Fruit fly (Drosophila melanogaster) whole organism, embryonic: ENCODE measurements around the gene CG5969.
A peak's percentile ranks its signal among the peaks of the same experiment; 100 is the strongest.

Experiments
- Atf6 ChIP-seq: fragments of 200-800 bp; sonication (Bioruptor generic); IDR thresholded peaks from 2 replicates; pipeline ENCODE4 v1.3.6; 2022; ENCODE audit warnings: missing biosample characterization, missing genetic modification characterization
- BEAF-32 ChIP-seq: fragments of 200-800 bp; sonication (Bioruptor generic); optimal IDR thresholded peaks from 3 replicates; lab custom pipeline; 2017; ENCODE audit warnings: missing biosample characterization, missing genetic modification characterization, mild to moderate bottlenecking, moderate library complexity, missing genetic modification reagents
- BtbVII ChIP-seq: fragments of 200-800 bp; sonication (Bioruptor generic); optimal IDR thresholded peaks from 3 replicates; lab custom pipeline; 2017; ENCODE audit warnings: missing biosample characterization, mild to moderate bottlenecking, missing genetic modification characterization
- CG12744 ChIP-seq: fragments of 200-800 bp; sonication (Bioruptor generic); optimal IDR thresholded peaks from 2 replicates; lab custom pipeline; 2016; ENCODE audit warnings: missing biosample characterization, missing genetic modification characterization
- CG1603 ChIP-seq: fragments of 200-800 bp; sonication (Bioruptor generic); optimal IDR thresholded peaks from 2 replicates; lab custom pipeline; 2019; ENCODE audit warnings: missing biosample characterization, mild to moderate bottlenecking, missing genetic modification characterization, moderate library complexity
- CG17328 ChIP-seq: fragments of 200-800 bp; sonication (Bioruptor generic); IDR thresholded peaks from 2 replicates; pipeline ENCODE4 v1.3.6; 2022; ENCODE audit warnings: missing biosample characterization, missing genetic modification characterization
- CG17361 ChIP-seq: fragments of 200-800 bp; sonication (Bioruptor generic); IDR thresholded peaks from 3 replicates; pipeline ENCODE4 v1.3.6; 2022; ENCODE audit warnings: missing biosample characterization, missing genetic modification characterization
- CG17829 ChIP-seq: fragments of 200-800 bp; optimal IDR thresholded peaks from 2 replicates; lab custom pipeline; 2019; ENCODE audit warnings: missing biosample characterization, mild to moderate bottlenecking, missing genetic modification characterization, moderate library complexity
- CG18011 ChIP-seq: fragments of 200-800 bp; sonication (Bioruptor generic); optimal IDR thresholded peaks from 2 replicates; lab custom pipeline; 2017; ENCODE audit warnings: missing biosample characterization, missing genetic modification characterization, mild to moderate bottlenecking, moderate library complexity, missing genotype
- CG30020 ChIP-seq: fragments of 200-800 bp; optimal IDR thresholded peaks from 2 replicates; lab custom pipeline; 2019; ENCODE audit warnings: missing biosample characterization, mild to moderate bottlenecking, missing genetic modification characterization, moderate library complexity
- CG6689 ChIP-seq: fragments of 200-800 bp; sonication (Bioruptor generic); IDR thresholded peaks from 2 replicates; pipeline ENCODE4 v1.3.6; 2022; ENCODE audit warnings: missing biosample characterization, missing genetic modification characterization
- CG6791 ChIP-seq: fragments of 200-800 bp; sonication (Bioruptor generic); IDR thresholded peaks from 3 replicates; pipeline ENCODE4 v1.3.6; 2022; ENCODE audit warnings: missing biosample characterization, missing genetic modification characterization; ENCODE audit not compliant: partially characterized antibody
- CG7839 ChIP-seq: fragments of 200-800 bp; sonication (Bioruptor generic); optimal IDR thresholded peaks from 3 replicates; lab custom pipeline; 2018; ENCODE audit warnings: missing biosample characterization, mild to moderate bottlenecking, missing genetic modification characterization, moderate library complexity
- CG9437 ChIP-seq: fragments of 200-800 bp; sonication (Bioruptor generic); optimal IDR thresholded peaks from 2 replicates; lab custom pipeline; 2018; ENCODE audit warnings: missing biosample characterization, mild to moderate bottlenecking, missing genetic modification characterization
- CG9797 ChIP-seq: fragments of 200-800 bp; sonication (Bioruptor generic); optimal IDR thresholded peaks from 3 replicates; lab custom pipeline; 2018; ENCODE audit warnings: missing biosample characterization, mild to moderate bottlenecking, missing genetic modification characterization
- CG9817 ChIP-seq: fragments of 200-800 bp; sonication (Bioruptor generic); optimal IDR thresholded peaks from 2 replicates; lab custom pipeline; 2018; ENCODE audit warnings: missing biosample characterization, mild to moderate bottlenecking, missing genetic modification characterization, moderate library complexity
- Deaf1 ChIP-seq: fragments of 200-800 bp; optimal IDR thresholded peaks from 3 replicates; lab custom pipeline; 2019; ENCODE audit warnings: missing biosample characterization, mild to moderate bottlenecking, missing genetic modification characterization, moderate library complexity
- Dll ChIP-seq: fragments of 200-800 bp; sonication (Bioruptor generic); IDR thresholded peaks from 4 replicates; pipeline ENCODE4 v1.3.6; 2022; ENCODE audit warnings: missing biosample characterization, missing genetic modification characterization; ENCODE audit not compliant: partially characterized antibody
- Dp ChIP-seq: fragments of 200-800 bp; sonication (Bioruptor generic); optimal IDR thresholded peaks from 2 replicates; lab custom pipeline; 2018; ENCODE audit warnings: missing biosample characterization, mild to moderate bottlenecking, missing genetic modification characterization, moderate library complexity
- ERR ChIP-seq: fragments of 200-800 bp; sonication (Bioruptor generic); optimal IDR thresholded peaks from 2 replicates; lab custom pipeline; 2016; ENCODE audit warnings: missing biosample characterization, missing genetic modification characterization
- HmgZ ChIP-seq: fragments of 200-800 bp; sonication (Bioruptor generic); optimal IDR thresholded peaks from 2 replicates; lab custom pipeline; 2018; ENCODE audit warnings: missing biosample characterization, mild to moderate bottlenecking, missing genetic modification characterization
- Lhr ChIP-seq: fragments of 200-800 bp; sonication (Bioruptor generic); optimal IDR thresholded peaks from 3 replicates; lab custom pipeline; 2017; ENCODE audit warnings: mild to moderate bottlenecking, missing biosample characterization, missing genetic modification reagents, missing genetic modification characterization
- Max ChIP-seq: fragments of 200-800 bp; sonication (Bioruptor generic); optimal IDR thresholded peaks from 2 replicates; lab custom pipeline; 2016; ENCODE audit warnings: missing biosample characterization, mild to moderate bottlenecking, missing genetic modification characterization
- NC2β ChIP-seq: fragments of 200-800 bp; sonication (Bioruptor generic); optimal IDR thresholded peaks from 2 replicates; lab custom pipeline; 2016; ENCODE audit warnings: missing biosample characterization, missing genetic modification characterization
- NfI ChIP-seq: fragments of 200-800 bp; sonication (Bioruptor generic); optimal IDR thresholded peaks from 3 replicates; lab custom pipeline; 2018; ENCODE audit warnings: missing biosample characterization, mild to moderate bottlenecking, missing genetic modification characterization, moderate library complexity
- PHDP ChIP-seq: fragments of 200-800 bp; sonication (Bioruptor generic); optimal IDR thresholded peaks from 3 replicates; lab custom pipeline; 2018; ENCODE audit warnings: missing biosample characterization, mild to moderate bottlenecking, missing genetic modification characterization, moderate library complexity
- Spps ChIP-seq: fragments of 200-800 bp; sonication (Bioruptor generic); optimal IDR thresholded peaks from 2 replicates; lab custom pipeline; 2018; ENCODE audit warnings: missing biosample characterization, mild to moderate bottlenecking, missing genetic modification characterization
- Xbp1 ChIP-seq: fragments of 200-800 bp; sonication (Bioruptor generic); optimal IDR thresholded peaks from 3 replicates; lab custom pipeline; 2016; ENCODE audit warnings: missing biosample characterization, mild to moderate bottlenecking, missing genetic modification characterization
- amos ChIP-seq: fragments of 200-800 bp; sonication (Bioruptor generic); IDR thresholded peaks from 2 replicates; pipeline ENCODE4 v1.3.6; 2022; ENCODE audit warnings: missing biosample characterization, missing genetic modification characterization; ENCODE audit not compliant: partially characterized antibody
- ap ChIP-seq: fragments of 200-800 bp; sonication (Bioruptor generic); IDR thresholded peaks from 2 replicates; pipeline ENCODE4 v1.3.6; 2022; ENCODE audit warnings: missing biosample characterization, missing genetic modification characterization
- crol ChIP-seq: fragments of 200-800 bp; sonication (Bioruptor generic); IDR thresholded peaks from 2 replicates; pipeline ENCODE4 v1.3.6; 2022; ENCODE audit warnings: missing biosample characterization, missing genetic modification characterization
- dan ChIP-seq: fragments of 200-800 bp; sonication (Bioruptor generic); IDR thresholded peaks from 2 replicates; pipeline ENCODE4 v1.3.6; 2022; ENCODE audit warnings: missing biosample characterization, missing genetic modification characterization
- dati ChIP-seq: fragments of 200-800 bp; sonication (Bioruptor generic); IDR thresholded peaks from 2 replicates; pipeline ENCODE4 v1.3.6; 2022; ENCODE audit warnings: missing biosample characterization, missing genetic modification characterization
- eve ChIP-seq, 2 experiments: fragments of >200 bp; optimal IDR thresholded peaks; 2 replicates each; lab custom pipeline; 2017; ENCODE audit warnings: missing biosample characterization in 2 of 2, missing genetic modification characterization in 2 of 2
- gcm ChIP-seq: fragments of 200-800 bp; sonication (Bioruptor generic); optimal IDR thresholded peaks from 2 replicates; lab custom pipeline; 2019; ENCODE audit warnings: missing biosample characterization, mild to moderate bottlenecking, missing genetic modification characterization, moderate library complexity
- gsb-n ChIP-seq: fragments of 200-800 bp; sonication (Bioruptor generic); optimal IDR thresholded peaks from 3 replicates; lab custom pipeline; 2018; ENCODE audit warnings: missing biosample characterization, mild to moderate bottlenecking, missing genetic modification characterization
- hkb ChIP-seq, 2 experiments: fragments of 200-800 bp in 1 of 2; fragments of >200 bp in 1 of 2; sonication (Bioruptor generic) in 1 of 2; IDR thresholded peaks in 1 of 2; optimal IDR thresholded peaks in 1 of 2; 2 replicates each; pipeline versions ENCODE4 v1.3.6 to Lab custom; 2017 to 2022; ENCODE audit warnings: missing biosample characterization in 1 of 2, missing genetic modification characterization in 1 of 2
- maf-S ChIP-seq: fragments of 200-800 bp; sonication (Bioruptor generic); optimal IDR thresholded peaks from 2 replicates; lab custom pipeline; 2016; ENCODE audit warnings: missing biosample characterization, missing genetic modification characterization
- mam ChIP-seq: fragments of 200-800 bp; sonication (Bioruptor generic); optimal IDR thresholded peaks from 3 replicates; lab custom pipeline; 2016; ENCODE audit warnings: missing biosample characterization, missing genetic modification characterization
- nmo ChIP-seq: fragments of 200-800 bp; sonication (Bioruptor generic); optimal IDR thresholded peaks from 2 replicates; lab custom pipeline; 2018; ENCODE audit warnings: missing biosample characterization, mild to moderate bottlenecking, missing genetic modification characterization, moderate library complexity
- org-1 ChIP-seq: fragments of 200-800 bp; sonication (Bioruptor generic); optimal IDR thresholded peaks from 2 replicates; lab custom pipeline; 2017; ENCODE audit warnings: missing biosample characterization, missing genetic modification characterization
- phol ChIP-seq: fragments of 200-800 bp; sonication (Bioruptor generic); optimal IDR thresholded peaks from 3 replicates; lab custom pipeline; 2018; ENCODE audit warnings: missing biosample characterization, mild to moderate bottlenecking, missing genetic modification characterization, moderate library complexity
- ranshi ChIP-seq: fragments of 200-800 bp; sonication (Bioruptor generic); IDR thresholded peaks from 2 replicates; pipeline ENCODE4 v1.3.6; 2022; ENCODE audit warnings: missing biosample characterization, missing genetic modification characterization
- ro ChIP-seq: fragments of 200-800 bp; sonication (Bioruptor generic); IDR thresholded peaks from 2 replicates; pipeline ENCODE4 v1.3.6; 2022; ENCODE audit warnings: missing biosample characterization, missing genetic modification characterization
- so ChIP-seq: fragments of 200-800 bp; sonication (Bioruptor generic); IDR thresholded peaks from 3 replicates; pipeline ENCODE4 v1.3.6; 2022; ENCODE audit warnings: missing biosample characterization, missing genetic modification characterization
- sr ChIP-seq: fragments of 200-800 bp; sonication (Bioruptor generic); IDR thresholded peaks from 3 replicates; pipeline ENCODE4 v1.3.6; 2022; ENCODE audit warnings: missing biosample characterization, missing genetic modification characterization
- tgo ChIP-seq: fragments of 200-800 bp; sonication (Bioruptor generic); IDR thresholded peaks from 3 replicates; pipeline ENCODE4 v1.3.6; 2022; ENCODE audit warnings: missing biosample characterization, missing genetic modification characterization
- tll ChIP-seq, 2 experiments: fragments of 200-800 bp in 1 of 2; fragments of >200 bp in 1 of 2; sonication (Bioruptor generic) in 1 of 2; optimal IDR thresholded peaks; 2 replicates each; lab custom pipeline; 2017 to 2019; ENCODE audit warnings: missing biosample characterization in 2 of 2, missing genetic modification characterization in 2 of 2, mild to moderate bottlenecking in 1 of 2, moderate library complexity in 1 of 2
- wor ChIP-seq: fragments of 200-800 bp; sonication (Bioruptor generic); IDR thresholded peaks from 2 replicates; pipeline ENCODE4 v1.3.6; 2022; ENCODE audit warnings: missing biosample characterization, missing genetic modification characterization
- zen ChIP-seq: fragments of 200-800 bp; sonication (Bioruptor generic); optimal IDR thresholded peaks from 3 replicates; lab custom pipeline; 2018; ENCODE audit warnings: missing biosample characterization, mild to moderate bottlenecking, missing genetic modification characterization, moderate library complexity

Gene CG5969

DNA sequence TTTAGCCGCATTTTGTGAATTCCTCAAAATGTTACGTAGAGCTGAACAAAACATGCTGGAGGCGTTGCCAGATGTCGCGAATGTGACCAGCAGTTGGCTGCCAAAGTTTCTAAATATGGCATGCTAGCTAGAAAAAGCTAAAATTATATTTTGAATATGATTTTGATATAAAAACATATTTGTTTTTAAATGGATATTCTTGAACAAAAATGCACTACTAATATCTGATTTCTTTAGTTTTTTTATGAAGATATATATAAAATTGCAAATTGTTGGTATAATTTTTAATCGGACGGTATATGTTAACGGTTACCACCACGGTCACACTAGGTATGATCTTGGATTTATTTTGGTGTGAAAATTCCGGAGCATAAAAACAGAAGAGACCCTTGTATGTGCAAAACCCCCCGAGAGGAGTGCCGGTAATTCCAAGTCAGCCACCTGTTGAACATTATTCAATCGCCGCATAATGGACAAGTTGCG, 47.1 kb downstream of the CG5969 start, which contains the start of the genes mTerf3 and CG5104 (continued):
- no peak for TF ChIP-seq Dll (GFP tag; lab: Robert Waterston, UW)
- TF ChIP-seq org-1 (GFP tag; lab: Kevin White, UChicago) = no peak
- no peak for TF ChIP-seq ap (GFP tag; lab: Robert Waterston, UW)
- TF ChIP-seq dan (GFP tag; lab: Robert Waterston, UW) = no peak
- TF ChIP-seq mam (GFP tag; lab: Kevin White, UChicago) = no peak
- TF ChIP-seq tgo (GFP tag; lab: Robert Waterston, UW) = no peak
- TF ChIP-seq dati (GFP tag; lab: Robert Waterston, UW) = no peak
- no peak for TF ChIP-seq CG12744 (GFP tag; lab: Kevin White, UChicago)
- TF ChIP-seq gcm = no peak
- peak; percentile 59 for TF ChIP-seq nmo
- no peak for TF ChIP-seq sr (GFP tag; lab: Robert Waterston, UW)
- TF ChIP-seq HmgZ (tag; lab: Kevin White, UChicago) = peak; percentile 47
- TF ChIP-seq CG9817 (tag; lab: Kevin White, UChicago) = peak; percentile 3
- TF ChIP-seq hkb (optimal IDR thresholded peaks at IDR 0.05; lab: Kevin White, UChicago) = no peak
- TF ChIP-seq hkb (GFP tag; IDR thresholded peaks at IDR 0.05; lab: Robert Waterston, UW) = no peak
- no peak for TF ChIP-seq ro (GFP tag; lab: Robert Waterston, UW)
- TF ChIP-seq Deaf1 (tag; lab: Kevin White, UChicago) = no peak
- no peak for TF ChIP-seq tll (GFP tag; optimal IDR thresholded peaks at IDR 0.05; lab: Kevin White, UChicago)
- no peak for TF ChIP-seq CG7839
- peak; percentile 25 for TF ChIP-seq NfI (GFP tag; lab: Kevin White, UChicago)
- TF ChIP-seq CG9797 (GFP tag; lab: Kevin White, UChicago) = peak; percentile 78
- TF ChIP-seq Atf6 = no peak
- TF ChIP-seq CG17361 (GFP tag; lab: Robert Waterston, UW) = peak; percentile 40; the same call in 1 of the 3 replicates
- peak; percentile 0 for TF ChIP-seq PHDP
- no peak for TF ChIP-seq CG6791
- peak; percentile 63 for TF ChIP-seq phol (tag; lab: Kevin White, UChicago)
- TF ChIP-seq BEAF-32 (GFP tag; lab: Kevin White, UChicago) = peak; percentile 36
- peak; percentile 29 for TF ChIP-seq CG1603 (tag; lab: Kevin White, UChicago)
- peak; percentile 57 for TF ChIP-seq Lhr (GFP tag; lab: Kevin White, UChicago)
- TF ChIP-seq ranshi (GFP tag; lab: Robert Waterston, UW) = no peak
- TF ChIP-seq zen = no peak
- TF ChIP-seq gsb-n (tag; lab: Kevin White, UChicago) = peak; percentile 3
- TF ChIP-seq wor (GFP tag; lab: Robert Waterston, UW) = no peak
- no peak for TF ChIP-seq maf-S (GFP tag; lab: Kevin White, UChicago)
- TF ChIP-seq NC2β (GFP tag; lab: Kevin White, UChicago) = no peak
- TF ChIP-seq Spps (tag; lab: Kevin White, UChicago) = no peak
- no peak for TF ChIP-seq CG17328
- TF ChIP-seq BtbVII = no peak
- no peak for TF ChIP-seq amos (GFP tag; lab: Robert Waterston, UW)
- peak; percentile 92 for TF ChIP-seq CG9437
- TF ChIP-seq CG6689 = no peak
- no peak for TF ChIP-seq so (GFP tag; lab: Robert Waterston, UW)
- peak; percentile 55 for TF ChIP-seq CG17829
- no peak for TF ChIP-seq eve (GFP tag; optimal IDR thresholded peaks at IDR 0.05; lab: Kevin White, UChicago)
- TF ChIP-seq CG30020 (tag; lab: Kevin White, UChicago) = peak; percentile 56
- no peak for TF ChIP-seq CG18011 (GFP tag; lab: Kevin White, UChicago)
- peak; percentile 55 for TF ChIP-seq Max (GFP tag; lab: Kevin White, UChicago)
- peak; percentile 10 for TF ChIP-seq Xbp1 (GFP tag; lab: Kevin White, UChicago)
- TF ChIP-seq Dp (GFP tag; lab: Kevin White, UChicago) = peak; percentile 34
- no peak for TF ChIP-seq ERR (GFP tag; lab: Kevin White, UChicago)
- TF ChIP-seq crol (GFP tag; lab: Robert Waterston, UW) = no peak
